Fruit fly (Drosophila melanogaster) S2 (cell line): ENCODE data around the gene CG5913.

ENCODE experiments used
- CG8478 ChIP-seq: fragments of >200 bp; optimal IDR thresholded peaks from 2 replicates; lab custom pipeline; 2018
- CTCF ChIP-seq, 2 experiments: fragments of >200 bp; optimal IDR thresholded peaks; 2 replicates each; lab custom pipeline; 2018

- TF ChIP-seq CG8478 (lab: Kevin White, UChicago) (no peak), CTCF (optimal IDR thresholded peaks at IDR 0.05; lab: Kevin White, UChicago) (no peak)
Measured at dm6 chr3R:25885136-25885535, 8.2 kb upstream of the CG5913 start.
